Fruit fly (Drosophila melanogaster): ENCODE measurements around the gene Arl1.

Arl1 gene

DNA sequence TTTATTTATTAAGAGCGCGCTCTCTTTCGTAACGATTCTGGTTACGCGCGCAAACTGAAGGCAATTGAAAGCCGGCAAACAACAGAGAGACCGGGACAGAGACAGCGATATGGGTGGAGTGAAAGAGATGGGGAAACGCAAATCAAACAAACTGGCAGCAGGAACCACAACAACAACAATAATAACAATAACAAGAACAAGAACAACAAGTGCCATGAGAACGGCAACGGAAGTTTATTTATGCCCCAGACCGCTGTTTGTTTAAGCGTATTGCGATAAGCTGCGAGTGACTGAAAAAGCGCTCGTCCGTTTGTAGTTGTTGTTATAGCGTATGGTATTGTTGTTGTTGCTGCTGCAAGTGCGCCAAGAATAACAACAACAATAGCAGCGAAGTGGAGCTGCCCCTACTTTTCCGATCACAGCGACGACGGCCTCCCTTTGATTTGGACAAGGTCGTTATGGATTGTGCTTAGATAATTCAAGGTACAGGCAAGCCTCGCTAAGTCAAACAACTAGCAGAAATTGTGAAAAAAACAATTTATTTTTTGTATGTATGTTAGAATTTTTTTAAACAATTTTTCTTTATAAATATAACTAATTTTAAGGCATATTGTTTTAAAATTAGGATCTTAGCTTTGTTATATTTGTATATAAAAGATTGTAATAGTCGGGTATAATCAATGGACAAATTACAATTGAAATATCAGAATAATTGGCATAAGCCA is 43.3 kb downstream of the Arl1 start (continued):
- peak in 1 of 2 experiments; percentile 63 for TF ChIP-seq eve (GFP tag; optimal IDR thresholded peaks at IDR 0.05)
- peak; percentile 4 for TF ChIP-seq fd96Cb (tag; optimal IDR thresholded peaks at IDR 0.05)
- peak; percentile 72; the same call in 1 of the 2 replicates for TF ChIP-seq Awh (GFP tag; IDR thresholded peaks at IDR 0.05)
- peak; percentile 15 for TF ChIP-seq cg (GFP tag; optimal IDR thresholded peaks at IDR 0.05)
- peak; percentile 11 for TF ChIP-seq chn (GFP tag; optimal IDR thresholded peaks at IDR 0.05)
- TF ChIP-seq CG2202 (tag; optimal IDR thresholded peaks at IDR 0.05) = peak; percentile 87
- TF ChIP-seq exex (tag; optimal IDR thresholded peaks at IDR 0.05) = peak; percentile 45
- peak; percentile 70 for TF ChIP-seq CG12769 (tag; optimal IDR thresholded peaks at IDR 0.05)
- TF ChIP-seq nerfin-2 (GFP tag; IDR thresholded peaks at IDR 0.05; ENCODE audit: partially characterized antibody) = no peak
- peak; percentile 68 for TF ChIP-seq CG16863 (GFP tag; optimal IDR thresholded peaks at IDR 0.05)
- no peak for TF ChIP-seq CG17829 (tag; optimal IDR thresholded peaks at IDR 0.05)
- TF ChIP-seq Gug (GFP tag; IDR thresholded peaks at IDR 0.05) = no peak; the same call in 3 of the 4 replicates
- no peak for TF ChIP-seq CG16815 (GFP tag; optimal IDR thresholded peaks at IDR 0.05)
- peak; percentile 26 for TF ChIP-seq maf-S (GFP tag; optimal IDR thresholded peaks at IDR 0.05)
- peak; percentile 71; the same call in 1 of the 3 replicates for TF ChIP-seq CG11456 (GFP tag; IDR thresholded peaks at IDR 0.05)
- TF ChIP-seq Taf1 (GFP tag; IDR thresholded peaks at IDR 0.05) = no peak
- TF ChIP-seq shn (GFP tag; optimal IDR thresholded peaks at IDR 0.05) = peak; percentile 56
- peak; percentile 77 for TF ChIP-seq HmgZ (tag; optimal IDR thresholded peaks at IDR 0.05)
- TF ChIP-seq CG7987 (GFP tag; optimal IDR thresholded peaks at IDR 0.05) = peak; percentile 66
- TF ChIP-seq Scr (GFP tag; IDR thresholded peaks at IDR 0.05; ENCODE audit: partially characterized antibody) = no peak
- peak; percentile 68 for TF ChIP-seq CG15011 (GFP tag; optimal IDR thresholded peaks at IDR 0.05)
- TF ChIP-seq CG32532 (GFP tag; IDR thresholded peaks at IDR 0.05) = peak; percentile 14; the same call in 1 of the 2 replicates
- TF ChIP-seq ham (GFP tag; IDR thresholded peaks at IDR 0.05) = no peak; the same call in 1 of the 2 replicates
- TF ChIP-seq CG12071 (GFP tag; optimal IDR thresholded peaks at IDR 0.05) = peak; percentile 59
- TF ChIP-seq Usf (GFP tag; optimal IDR thresholded peaks at IDR 0.05) = no peak
- no peak for TF ChIP-seq Nf-YC (tag; optimal IDR thresholded peaks at IDR 0.05)
- peak; percentile 4 for TF ChIP-seq Sry-β (GFP tag; optimal IDR thresholded peaks at IDR 0.05)
- no peak for TF ChIP-seq dan (GFP tag; IDR thresholded peaks at IDR 0.05)
- TF ChIP-seq CG1602 (GFP tag; optimal IDR thresholded peaks at IDR 0.05) = peak; percentile 55
- TF ChIP-seq mld (GFP tag; IDR thresholded peaks at IDR 0.05; ENCODE audit: partially characterized antibody) = no peak
- peak; percentile 41; the same call in 1 of the 3 replicates for TF ChIP-seq tgo (GFP tag; IDR thresholded peaks at IDR 0.05)
- peak; percentile 45 for TF ChIP-seq CG6683 (GFP tag; optimal IDR thresholded peaks at IDR 0.05)
- TF ChIP-seq CG2116 (GFP tag; optimal IDR thresholded peaks at IDR 0.05) = peak; percentile 36
- peak; percentile 94 for TF ChIP-seq kni (GFP tag; optimal IDR thresholded peaks at IDR 0.05)
- peak; percentile 60 for TF ChIP-seq gem (tag; optimal IDR thresholded peaks at IDR 0.05)
- no peak for TF ChIP-seq Dek (tag; optimal IDR thresholded peaks at IDR 0.05)
- peak; percentile 85 for TF ChIP-seq CG33557 (GFP tag; optimal IDR thresholded peaks at IDR 0.05)
- 0 out of 2 replicates have a peak, but pooled peaks have one; percentile 22 for TF ChIP-seq klu (GFP tag; IDR thresholded peaks at IDR 0.05)
- TF ChIP-seq CG13123 (GFP tag; optimal IDR thresholded peaks at IDR 0.05) = peak; percentile 20
- peak; percentile 5 for TF ChIP-seq CG15269 (tag; optimal IDR thresholded peaks at IDR 0.05)
- peak; percentile 47 to 77 for TF ChIP-seq Pdp1 (GFP tag; optimal IDR thresholded peaks at IDR 0.05)
- no peak for TF ChIP-seq sc (optimal IDR thresholded peaks at IDR 0.05)
- TF ChIP-seq sc (GFP tag; optimal IDR thresholded peaks at IDR 0.05) = peak; percentile 77
- TF ChIP-seq CG10565 (GFP tag; optimal IDR thresholded peaks at IDR 0.05) = peak; percentile 5
- TF ChIP-seq CG32772 (GFP tag; IDR thresholded peaks at IDR 0.05) = no peak
- TF ChIP-seq lab (GFP tag; optimal IDR thresholded peaks at IDR 0.05) = peak; percentile 78
- peak; percentile 22 for TF ChIP-seq pb (GFP tag; optimal IDR thresholded peaks at IDR 0.05)
- peak; percentile 75 for TF ChIP-seq HHEX (GFP tag; optimal IDR thresholded peaks at IDR 0.05)
